Worm (Caenorhabditis elegans): ENCODE measurements around the gene F46C8.1.

- no peak for TF ChIP-seq ceh-82 (tag; optimal IDR thresholded peaks at IDR 0.05)
- no peak for TF ChIP-seq lin-39 (tag; optimal IDR thresholded peaks at IDR 0.05)
- TF ChIP-seq aly-2 (tag; optimal IDR thresholded peaks at IDR 0.05), result no peak
- TF ChIP-seq mep-1 (tag; optimal IDR thresholded peaks at IDR 0.05), result no peak
- TF ChIP-seq dpl-1 (GFP tag; optimal IDR thresholded peaks at IDR 0.05), result no peak
- TF ChIP-seq alr-1 (tag; optimal IDR thresholded peaks at IDR 0.05; ENCODE audit: borderline replicate concordance), result no peak
- TF ChIP-seq hpl-2 (GFP tag; optimal IDR thresholded peaks at IDR 0.05), result no peak
- TF ChIP-seq blmp-1 (tag; optimal IDR thresholded peaks at IDR 0.05), result no peak
- TF ChIP-seq unc-30 (tag; optimal IDR thresholded peaks at IDR 0.05), result no peak
- TF ChIP-seq unc-62 (GFP tag; optimal IDR thresholded peaks at IDR 0.05), result no peak
- no peak for TF ChIP-seq zag-1 (tag; optimal IDR thresholded peaks at IDR 0.05)
- TF ChIP-seq nhr-19 (GFP tag; conservative IDR thresholded peaks at IDR 0.05), result no peak
- no peak for TF ChIP-seq snpc-4 (tag; optimal IDR thresholded peaks at IDR 0.05)
- no peak for TF ChIP-seq ama-1 (optimal IDR thresholded peaks at IDR 0.05)
These were observed 23.8 kb downstream of the F46C8.1 start, which contains the start of gene pcyt-1 for ce11 chrX:7572057-7572456.

Measured in whole organism, L1 larva.